Fruit fly (Drosophila melanogaster): ENCODE measurements around the gene Vps39.

Vps39 gene

dm6 chr3R:18252578-18252977 lies 21.7 kb downstream of the Vps39 start, which contains the start of gene CG12320:
CG12320 (minus strand) TSS chr3R:18252734.
- no peak for TF ChIP-seq dl (GFP tag; optimal IDR thresholded peaks at IDR 0.05; ENCODE audit: insufficient read depth in 1 of 2, partially characterized antibody in 2 of 2)
- TF ChIP-seq Jra (GFP tag; optimal IDR thresholded peaks at IDR 0.05): no peak
- TF ChIP-seq tai (GFP tag; optimal IDR thresholded peaks at IDR 0.05): no peak
- no peak for TF ChIP-seq Myc (optimal IDR thresholded peaks at IDR 0.05)
- no peak for TF ChIP-seq foxo (GFP tag; optimal IDR thresholded peaks at IDR 0.05)
- no peak for TF ChIP-seq dmrt93B (GFP tag; optimal IDR thresholded peaks at IDR 0.05)
- no peak for TF ChIP-seq lola (GFP tag; optimal IDR thresholded peaks at IDR 0.05)
- no peak for TF ChIP-seq brk (GFP tag; optimal IDR thresholded peaks at IDR 0.05)
- TF ChIP-seq CG9705 (GFP tag; optimal IDR thresholded peaks at IDR 0.05): no peak

dm6 chr3R:18251876-18252275 lies 22.4 kb downstream of the Vps39 start:
- TF ChIP-seq GATAd (GFP tag; optimal IDR thresholded peaks at IDR 0.05): no peak
- no peak for TF ChIP-seq br (GFP tag; optimal IDR thresholded peaks at IDR 0.05)
- no peak for TF ChIP-seq dsf (GFP tag; optimal IDR thresholded peaks at IDR 0.05; ENCODE audit: borderline replicate concordance)
- no peak for TF ChIP-seq Rel (GFP tag; optimal IDR thresholded peaks at IDR 0.05)
- no peak for TF ChIP-seq Rel (tag; optimal IDR thresholded peaks at IDR 0.05)
- TF ChIP-seq jim (GFP tag; optimal IDR thresholded peaks at IDR 0.05): no peak
- TF ChIP-seq CrebA (GFP tag; optimal IDR thresholded peaks at IDR 0.05; ENCODE audit: borderline replicate concordance): no peak
- TF ChIP-seq sage (GFP tag; optimal IDR thresholded peaks at IDR 0.05): no peak
- no peak for TF ChIP-seq HLH106 (tag; optimal IDR thresholded peaks at IDR 0.05)
- no peak for TF ChIP-seq ey (GFP tag; optimal IDR thresholded peaks at IDR 0.05)
- TF ChIP-seq rgr (GFP tag; optimal IDR thresholded peaks at IDR 0.05): no peak
- no peak for TF ChIP-seq dmrt93B (GFP tag; optimal IDR thresholded peaks at IDR 0.05)
- TF ChIP-seq woc (GFP tag; optimal IDR thresholded peaks at IDR 0.05): no peak
- no peak for TF ChIP-seq Abd-B (GFP tag; optimal IDR thresholded peaks at IDR 0.05)
- no peak for TF ChIP-seq tai (GFP tag; optimal IDR thresholded peaks at IDR 0.05)
- no peak for TF ChIP-seq Dfd (GFP tag; optimal IDR thresholded peaks at IDR 0.05)
- no peak for TF ChIP-seq brk (GFP tag; optimal IDR thresholded peaks at IDR 0.05)
- TF ChIP-seq lola (GFP tag; optimal IDR thresholded peaks at IDR 0.05): no peak
- no peak for TF ChIP-seq OdsH (GFP tag; optimal IDR thresholded peaks at IDR 0.05)
- no peak for TF ChIP-seq Dif (GFP tag; optimal IDR thresholded peaks at IDR 0.05; ENCODE audit: partially characterized antibody)
- TF ChIP-seq Mio (GFP tag; optimal IDR thresholded peaks at IDR 0.05): no peak

- TF ChIP-seq usp (GFP tag; optimal IDR thresholded peaks at IDR 0.05): no peak
- TF ChIP-seq foxo (GFP tag; optimal IDR thresholded peaks at IDR 0.05): no peak
- TF ChIP-seq pan (optimal IDR thresholded peaks at IDR 0.05): no peak
- TF ChIP-seq Vsx2 (GFP tag; optimal IDR thresholded peaks at IDR 0.05; ENCODE audit: partially characterized antibody): no peak
- no peak for TF ChIP-seq lola (GFP tag; optimal IDR thresholded peaks at IDR 0.05)
Measured at dm6 chr3R:18250815-18251214, 23.4 kb downstream of the Vps39 start, which contains the start of gene CG18598. CG18598 (plus strand) TSS chr3R:18251115.

- TF ChIP-seq Dif (GFP tag; optimal IDR thresholded peaks at IDR 0.05; ENCODE audit: partially characterized antibody) (peak; percentile 69), Abd-B (GFP tag; optimal IDR thresholded peaks at IDR 0.05) (no peak), Hr83 (GFP tag; optimal IDR thresholded peaks at IDR 0.05; ENCODE audit: poor library complexity, severe bottlenecking) (peak; percentile 16), rgr (GFP tag; optimal IDR thresholded peaks at IDR 0.05) (no peak), dl (GFP tag; optimal IDR thresholded peaks at IDR 0.05; ENCODE audit: insufficient read depth in 1 of 2, partially characterized antibody in 2 of 2) (peak in 1 of 2 experiments; percentile 41), psq (GFP tag; optimal IDR thresholded peaks at IDR 0.05) (peak; percentile 22), N (GFP tag; optimal IDR thresholded peaks at IDR 0.05) (peak; percentile 69), Rel (GFP tag; optimal IDR thresholded peaks at IDR 0.05) (no peak), Rel (tag; optimal IDR thresholded peaks at IDR 0.05) (peak; percentile 10), dsf (GFP tag; optimal IDR thresholded peaks at IDR 0.05; ENCODE audit: borderline replicate concordance) (no peak)
Measured at dm6 chr3R:18249268-18249667, 25.0 kb downstream of the Vps39 start.

- TF ChIP-seq Rel (GFP tag; optimal IDR thresholded peaks at IDR 0.05) (no peak), Rel (tag; optimal IDR thresholded peaks at IDR 0.05) (peak; percentile 14), ey (GFP tag; optimal IDR thresholded peaks at IDR 0.05) (no peak)
Measured at dm6 chr3R:18246041-18246440, 28.2 kb downstream of the Vps39 start.

Measured in whole organism, wandering third instar larva.